Worm (Caenorhabditis elegans) whole organism, L2 larva: ENCODE results near the gene F53C3.1.

Experiments used
- C34F6.9 ChIP-seq: fragments of 150-350 bp; optimal IDR thresholded peaks from 2 replicates; lab custom pipeline; 2014; ENCODE audit warnings: missing biosample characterization, missing genetic modification characterization
- alr-1 ChIP-seq: fragments of 150-350 bp; optimal IDR thresholded peaks from 2 replicates; lab custom pipeline; 2014; ENCODE audit warnings: missing biosample characterization, missing genetic modification characterization
- aly-2 ChIP-seq: fragments of 150-350 bp; optimal IDR thresholded peaks from 2 replicates; lab custom pipeline; 2014; ENCODE audit warnings: missing biosample characterization, missing genetic modification characterization
- ama-1 ChIP-seq: fragments of 150-350 bp; optimal IDR thresholded peaks from 2 replicates; lab custom pipeline; 2018; ENCODE audit warnings: inconsistent platforms
- ceh-16 ChIP-seq: fragments of 150-350 bp; optimal IDR thresholded peaks from 2 replicates; lab custom pipeline; 2014; ENCODE audit warnings: missing biosample characterization, missing genetic modification characterization
- dmd-4 ChIP-seq: sonication (generic microtip); optimal IDR thresholded peaks from 2 replicates; lab custom pipeline; 2017; ENCODE audit warnings: missing biosample characterization, missing genetic modification characterization
- egl-27 ChIP-seq: sonication (generic microtip); optimal IDR thresholded peaks from 3 replicates; lab custom pipeline; 2017; ENCODE audit warnings: missing biosample characterization, missing genetic modification reagents, missing genetic modification characterization
- elt-1 ChIP-seq: fragments of 150-350 bp; optimal IDR thresholded peaks from 2 replicates; lab custom pipeline; 2014; ENCODE audit warnings: missing biosample characterization, missing genetic modification characterization
- elt-3 ChIP-seq: sonication (generic microtip); optimal IDR thresholded peaks from 2 replicates; lab custom pipeline; 2017; ENCODE audit warnings: missing biosample characterization, missing genetic modification characterization
- fos-1 ChIP-seq: fragments of 150-350 bp; optimal IDR thresholded peaks from 2 replicates; lab custom pipeline; 2014; ENCODE audit warnings: missing biosample characterization, missing genetic modification characterization
- gmeb-1 ChIP-seq: fragments of 150-350 bp; optimal IDR thresholded peaks from 2 replicates; lab custom pipeline; 2014; ENCODE audit warnings: missing biosample characterization, missing genetic modification characterization
- lin-11 ChIP-seq: fragments of 150-350 bp; sonication (generic microtip); optimal IDR thresholded peaks from 2 replicates; lab custom pipeline; 2014; ENCODE audit warnings: missing biosample characterization, missing genetic modification characterization, inconsistent platforms, mixed read lengths
- lin-39 ChIP-seq: fragments of 150-350 bp; optimal IDR thresholded peaks from 2 replicates; lab custom pipeline; 2014; ENCODE audit warnings: missing biosample characterization, missing genetic modification reagents, missing genetic modification characterization
- lsy-2 ChIP-seq, 2 experiments: fragments of 150-350 bp in 1 of 2; sonication (generic microtip) in 1 of 2; optimal IDR thresholded peaks; 2 replicates each; lab custom pipeline; 2014 to 2017; ENCODE audit warnings: missing biosample characterization in 2 of 2, missing genetic modification characterization in 2 of 2
- mab-5 ChIP-seq: fragments of 150-350 bp; optimal IDR thresholded peaks from 2 replicates; lab custom pipeline; 2014; ENCODE audit warnings: missing biosample characterization, missing genetic modification characterization
- mdl-1 ChIP-seq, 2 experiments: fragments of 150-350 bp in 1 of 2; sonication (generic microtip) in 1 of 2; optimal IDR thresholded peaks; 2 replicates each; lab custom pipeline; 2017; ENCODE audit warnings: missing biosample characterization in 2 of 2, missing genetic modification characterization in 2 of 2
- nhr-11 ChIP-seq: fragments of 150-350 bp; optimal IDR thresholded peaks from 2 replicates; lab custom pipeline; 2014; ENCODE audit warnings: missing biosample characterization, missing genetic modification characterization
- nhr-12 ChIP-seq: fragments of 150-350 bp; optimal IDR thresholded peaks from 2 replicates; lab custom pipeline; 2014; ENCODE audit warnings: missing biosample characterization, missing genetic modification characterization
- nhr-129 ChIP-seq: fragments of 150-350 bp; optimal IDR thresholded peaks from 2 replicates; lab custom pipeline; 2014; ENCODE audit warnings: missing biosample characterization, missing genetic modification characterization
- nhr-23 ChIP-seq: fragments of 150-350 bp; optimal IDR thresholded peaks from 2 replicates; lab custom pipeline; 2014; ENCODE audit warnings: missing biosample characterization, missing genetic modification reagents, missing genetic modification characterization
- nhr-25 ChIP-seq: fragments of 150-350 bp; sonication (generic microtip); optimal IDR thresholded peaks from 3 replicates; lab custom pipeline; 2014; ENCODE audit warnings: missing biosample characterization, missing genetic modification characterization
- nhr-6 ChIP-seq: fragments of 150-350 bp; optimal IDR thresholded peaks from 2 replicates; lab custom pipeline; 2014; ENCODE audit warnings: missing biosample characterization, missing genetic modification characterization
- nhr-77 ChIP-seq: fragments of 150-350 bp; optimal IDR thresholded peaks from 2 replicates; lab custom pipeline; 2014; ENCODE audit warnings: missing biosample characterization, missing genetic modification characterization
- sem-4 ChIP-seq: fragments of 150-350 bp; optimal IDR thresholded peaks from 2 replicates; lab custom pipeline; 2014; ENCODE audit warnings: missing biosample characterization, missing genetic modification reagents, missing genetic modification characterization
- skn-1 ChIP-seq: sonication (generic microtip); optimal IDR thresholded peaks from 2 replicates; lab custom pipeline; 2017; ENCODE audit warnings: missing biosample characterization, missing genetic modification characterization
- unc-39 ChIP-seq: fragments of 150-350 bp; optimal IDR thresholded peaks from 2 replicates; lab custom pipeline; 2014; ENCODE audit warnings: missing biosample characterization, missing genetic modification characterization
- unc-55 ChIP-seq: fragments of 150-350 bp; sonication (generic microtip); optimal IDR thresholded peaks from 3 replicates; lab custom pipeline; 2014; ENCODE audit warnings: missing biosample characterization, missing genetic modification reagents, missing genetic modification characterization
- unc-62 ChIP-seq: fragments of 150-350 bp; optimal IDR thresholded peaks from 2 replicates; lab custom pipeline; 2014; ENCODE audit warnings: missing biosample characterization, missing genetic modification reagents, missing genetic modification characterization
- zag-1 ChIP-seq: fragments of 150-350 bp; optimal IDR thresholded peaks from 2 replicates; lab custom pipeline; 2014; ENCODE audit warnings: missing biosample characterization, missing genetic modification characterization
- ztf-1 ChIP-seq: fragments of 200-800 bp; sonication (Bioruptor generic); conservative IDR thresholded peaks from 2 replicates; pipeline ENCODE4 v1.3.6; 2022; ENCODE audit warnings: missing genetic modification characterization, missing compliant biosample characterization
- ztf-11 ChIP-seq: sonication (generic microtip); optimal IDR thresholded peaks from 2 replicates; lab custom pipeline; 2017; ENCODE audit warnings: missing biosample characterization, missing genetic modification characterization
- ztf-4 ChIP-seq: fragments of 150-350 bp; optimal IDR thresholded peaks from 2 replicates; lab custom pipeline; 2014; ENCODE audit warnings: missing biosample characterization, missing genetic modification characterization

F53C3.1 gene

ce11 chrII:3911716-3912115 lies at the start of gene F53C3.1:
Gene F53C3.1, plus strand, starts transcription at chrII:3912016.
- TF ChIP-seq ama-1 (lab: Kevin White, UChicago) = no peak

- peak; percentile 76 for TF ChIP-seq elt-1 (tag; lab: Kevin White, UChicago)
- TF ChIP-seq egl-27 = no peak
Measured at ce11 chrII:3862053-3862452, 49.8 kb upstream of the F53C3.1 start.

DNA sequence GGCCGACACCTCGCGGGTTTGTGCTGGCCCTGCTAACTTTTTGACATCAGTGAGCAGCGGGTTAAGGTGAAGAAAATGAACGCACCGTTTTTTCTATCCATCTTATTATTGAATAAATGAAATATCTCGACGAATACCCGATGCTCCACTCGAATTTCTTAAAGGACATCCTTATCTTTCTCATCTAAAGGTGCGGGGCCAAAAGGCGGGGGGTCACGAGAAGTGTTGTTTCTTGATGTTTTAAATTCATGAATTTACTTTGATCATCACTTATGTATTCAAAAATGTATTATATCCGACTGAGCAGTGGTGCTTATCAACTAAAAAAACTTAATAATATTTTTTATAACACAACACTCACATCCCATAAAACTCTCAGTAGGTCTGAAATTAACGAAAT lies 47.2 kb upstream of the F53C3.1 start, which contains the start of gene nhr-261:
Gene nhr-261, minus strand, starts transcription at position 101 of the 400 bp plus-strand sequence.
- no peak for TF ChIP-seq dmd-4 (tag; lab: Kevin White, UChicago)
- no peak for TF ChIP-seq zag-1 (tag; lab: Kevin White, UChicago)
- TF ChIP-seq ceh-16 (tag; lab: Kevin White, UChicago) = no peak
- no peak for TF ChIP-seq ztf-4 (tag; lab: Kevin White, UChicago)
- TF ChIP-seq unc-39 = no peak
- TF ChIP-seq ztf-11 (tag; lab: Kevin White, UChicago) = no peak
- no peak for TF ChIP-seq mdl-1 (tag; optimal IDR thresholded peaks at IDR 0.05; lab: Kevin White, UChicago)
- no peak for TF ChIP-seq unc-62 (GFP tag; lab: Kevin White, UChicago)
- no peak for TF ChIP-seq unc-55 (GFP tag; lab: Kevin White, UChicago)

ce11 chrII:3869601-3870000 lies 42.2 kb upstream of the F53C3.1 start, which contains the start of gene oac-10:
Gene oac-10, plus strand, starts transcription at chrII:3869901.
- TF ChIP-seq lin-11 (tag; lab: Kevin White, UChicago) (no peak), nhr-11 (no peak), ceh-16 (tag; lab: Kevin White, UChicago) (no peak), zag-1 (tag; lab: Kevin White, UChicago) (no peak), ztf-1 (GFP tag; lab: Robert Waterston, UW) (no peak), nhr-23 (tag; lab: Kevin White, UChicago) (no peak), nhr-25 (tag; lab: Kevin White, UChicago) (no peak), fos-1 (tag; lab: Kevin White, UChicago) (no peak)

ce11 chrII:3877127-3877526 lies 34.7 kb upstream of the F53C3.1 start, which contains the start of gene nep-3:
Gene nep-3, minus strand, starts transcription at chrII:3877227.
- TF ChIP-seq egl-27 = no peak
- no peak for TF ChIP-seq aly-2 (tag; lab: Kevin White, UChicago)
- no peak for TF ChIP-seq nhr-12 (tag; lab: Kevin White, UChicago)
- no peak for TF ChIP-seq skn-1 (tag; lab: Kevin White, UChicago)
- TF ChIP-seq gmeb-1 (tag; lab: Kevin White, UChicago) = no peak
- no peak for TF ChIP-seq ama-1 (lab: Kevin White, UChicago)
- TF ChIP-seq nhr-6 (tag; lab: Kevin White, UChicago) = no peak
- no peak for TF ChIP-seq C34F6.9 (tag; lab: Kevin White, UChicago)
- TF ChIP-seq sem-4 = no peak
- no peak for TF ChIP-seq nhr-77
- no peak for TF ChIP-seq mab-5 (tag; lab: Kevin White, UChicago)
- TF ChIP-seq alr-1 (tag; lab: Kevin White, UChicago) = no peak
- no peak for TF ChIP-seq nhr-23 (tag; lab: Kevin White, UChicago)

- TF ChIP-seq alr-1 (tag; lab: Kevin White, UChicago) (no peak), nhr-11 (no peak), nhr-129 (tag; lab: Kevin White, UChicago) (no peak)
Measured at ce11 chrII:3877874-3878273, 33.9 kb upstream of the F53C3.1 start, which contains the start of gene sdz-7. Gene sdz-7, minus strand, starts transcription at chrII:3877974.

- TF ChIP-seq lsy-2 (tag; optimal IDR thresholded peaks at IDR 0.05; lab: Kevin White, UChicago) (no peak), lin-39 (tag; lab: Kevin White, UChicago) (no peak), elt-3 (no peak), nhr-23 (tag; lab: Kevin White, UChicago) (no peak), ceh-16 (tag; lab: Kevin White, UChicago) (no peak)
Measured at ce11 chrII:3878330-3878729, 33.5 kb upstream of the F53C3.1 start, which contains the start of gene srh-250. Gene srh-250, plus strand, starts transcription at chrII:3878630.
